Fruit fly (Drosophila melanogaster) whole organism, embryonic: ENCODE data around the gene CG44362.
A peak's percentile ranks its signal among the peaks of the same experiment; 100 is the strongest.

Experiments
- B-H1 ChIP-seq: fragments of 200-800 bp; sonication (Bioruptor generic); IDR thresholded peaks from 3 replicates; pipeline ENCODE4 v1.3.6; 2022; ENCODE audit warnings: missing biosample characterization, missing genetic modification characterization
- CG10321 ChIP-seq: fragments of 200-800 bp; sonication (Bioruptor generic); IDR thresholded peaks from 2 replicates; pipeline ENCODE4 v1.3.6; 2022; ENCODE audit warnings: missing biosample characterization, missing genetic modification characterization
- CG10959 ChIP-seq: fragments of 200-800 bp; sonication (Bioruptor generic); IDR thresholded peaks from 2 replicates; pipeline ENCODE4 v1.3.6; 2022; ENCODE audit warnings: missing biosample characterization, missing genetic modification characterization
- CG11504 ChIP-seq: fragments of 200-800 bp; sonication (Bioruptor generic); optimal IDR thresholded peaks from 3 replicates; lab custom pipeline; 2019; ENCODE audit warnings: missing biosample characterization, mild to moderate bottlenecking, missing genetic modification characterization, moderate library complexity
- CG12104 ChIP-seq: fragments of 200-800 bp; sonication (Bioruptor generic); optimal IDR thresholded peaks from 3 replicates; lab custom pipeline; 2016; ENCODE audit warnings: missing biosample characterization, missing genetic modification characterization
- CG12236 ChIP-seq: fragments of 200-800 bp; sonication (Bioruptor generic); optimal IDR thresholded peaks from 2 replicates; lab custom pipeline; 2016; ENCODE audit warnings: missing biosample characterization, missing genetic modification characterization
- CG12769 ChIP-seq: fragments of 200-800 bp; sonication (Bioruptor generic); optimal IDR thresholded peaks from 2 replicates; lab custom pipeline; 2019; ENCODE audit warnings: missing biosample characterization, mild to moderate bottlenecking, missing genetic modification characterization, moderate library complexity
- CG14014 ChIP-seq: fragments of 200-800 bp; sonication (Bioruptor generic); IDR thresholded peaks from 2 replicates; pipeline ENCODE4 v1.3.6; 2022; ENCODE audit warnings: missing biosample characterization, missing genetic modification characterization
- CG16813 ChIP-seq: fragments of 200-800 bp; sonication (Bioruptor generic); IDR thresholded peaks from 3 replicates; pipeline ENCODE4 v1.3.6; 2022; ENCODE audit warnings: missing biosample characterization, missing genetic modification characterization; ENCODE audit not compliant: partially characterized antibody
- CG2120 ChIP-seq: fragments of 200-800 bp; sonication (Bioruptor generic); optimal IDR thresholded peaks from 3 replicates; lab custom pipeline; 2016; ENCODE audit warnings: missing biosample characterization, missing genetic modification characterization
- CG2712 ChIP-seq: fragments of 200-800 bp; optimal IDR thresholded peaks from 3 replicates; lab custom pipeline; 2019; ENCODE audit warnings: missing biosample characterization, mild to moderate bottlenecking, missing genetic modification characterization, moderate library complexity
- CG30431 ChIP-seq: fragments of 200-800 bp; sonication (Bioruptor generic); optimal IDR thresholded peaks from 2 replicates; lab custom pipeline; 2017; ENCODE audit warnings: missing biosample characterization, missing genetic modification characterization
- CG4404 ChIP-seq: fragments of 200-800 bp; sonication (Bioruptor generic); IDR thresholded peaks from 2 replicates; pipeline ENCODE4 v1.3.6; 2022; ENCODE audit warnings: missing biosample characterization, missing genetic modification characterization
- CG4854 ChIP-seq: fragments of 200-800 bp; sonication (Bioruptor generic); optimal IDR thresholded peaks from 2 replicates; lab custom pipeline; 2016; ENCODE audit warnings: missing biosample characterization, missing genetic modification characterization, inconsistent platforms
- CG8281 ChIP-seq: fragments of 200-800 bp; sonication (Bioruptor generic); optimal IDR thresholded peaks from 2 replicates; lab custom pipeline; 2018; ENCODE audit warnings: missing biosample characterization, mild to moderate bottlenecking, missing genetic modification characterization, moderate library complexity
- CG9727 ChIP-seq: fragments of 200-800 bp; sonication (Bioruptor generic); optimal IDR thresholded peaks from 3 replicates; lab custom pipeline; 2017; ENCODE audit warnings: missing biosample characterization, mild to moderate bottlenecking, missing genetic modification characterization
- ERR ChIP-seq: fragments of 200-800 bp; sonication (Bioruptor generic); optimal IDR thresholded peaks from 2 replicates; lab custom pipeline; 2016; ENCODE audit warnings: missing biosample characterization, missing genetic modification characterization
- Gsc ChIP-seq: fragments of 200-800 bp; sonication (Bioruptor generic); IDR thresholded peaks from 2 replicates; pipeline ENCODE4 v1.3.6; 2022; ENCODE audit warnings: missing biosample characterization, missing genetic modification characterization
- H15 ChIP-seq: fragments of 200-800 bp; sonication (Bioruptor generic); IDR thresholded peaks from 3 replicates; pipeline ENCODE4 v1.3.6; 2022; ENCODE audit warnings: missing biosample characterization, missing genetic modification characterization
- H2.0 ChIP-seq: fragments of 200-800 bp; sonication (Bioruptor generic); IDR thresholded peaks from 2 replicates; pipeline ENCODE4 v1.3.6; 2022; ENCODE audit warnings: missing biosample characterization, missing genetic modification characterization
- HLH4C ChIP-seq: fragments of 200-800 bp; sonication (Bioruptor generic); IDR thresholded peaks from 3 replicates; pipeline ENCODE4 v1.3.6; 2022; ENCODE audit warnings: missing biosample characterization, missing genetic modification characterization; ENCODE audit not compliant: partially characterized antibody
- HLHmδ ChIP-seq: fragments of 200-800 bp; sonication (Bioruptor generic); optimal IDR thresholded peaks from 2 replicates; lab custom pipeline; 2018; ENCODE audit warnings: missing biosample characterization, mild to moderate bottlenecking, missing genetic modification characterization, moderate library complexity
- Jarid2 ChIP-seq: fragments of 200-800 bp; sonication (Bioruptor generic); optimal IDR thresholded peaks from 3 replicates; lab custom pipeline; 2017; ENCODE audit warnings: mild to moderate bottlenecking, missing biosample characterization, missing genetic modification reagents, missing genetic modification characterization
- Med ChIP-seq: fragments of 200-800 bp; sonication (Bioruptor generic); peaks from one replicate; lab custom pipeline; 2016; ENCODE audit warnings: missing biosample characterization, missing genetic modification characterization, mild to moderate bottlenecking, inconsistent platforms, moderate library complexity
- Sox102F ChIP-seq: fragments of 200-800 bp; sonication (Bioruptor generic); optimal IDR thresholded peaks from 2 replicates; lab custom pipeline; 2018; ENCODE audit warnings: missing biosample characterization, mild to moderate bottlenecking, missing genetic modification characterization, moderate library complexity
- Sry-β ChIP-seq: fragments of 200-800 bp; sonication (Bioruptor generic); optimal IDR thresholded peaks from 2 replicates; lab custom pipeline; 2018; ENCODE audit warnings: missing biosample characterization, mild to moderate bottlenecking, missing genetic modification characterization, moderate library complexity
- Stat92E ChIP-seq, 3 experiments: fragments of >200 bp in 2 of 3; fragments of 200-800 bp in 1 of 3; sonication (Bioruptor generic) in 1 of 3; optimal IDR thresholded peaks; 2 replicates each; lab custom pipeline; 2017 to 2019; ENCODE audit warnings: missing biosample characterization in 3 of 3, missing genetic modification characterization in 3 of 3, mild to moderate bottlenecking in 1 of 3, moderate library complexity in 1 of 3
- Xrp1 ChIP-seq: fragments of 200-800 bp; sonication (Bioruptor generic); IDR thresholded peaks from 2 replicates; pipeline ENCODE4 v1.3.6; 2022; ENCODE audit warnings: missing biosample characterization, missing genetic modification characterization
- bigmax ChIP-seq: fragments of 200-800 bp; sonication (Bioruptor generic); optimal IDR thresholded peaks from 2 replicates; lab custom pipeline; 2018; ENCODE audit warnings: missing biosample characterization, mild to moderate bottlenecking, missing genetic modification characterization
- corto ChIP-seq: fragments of 200-800 bp; sonication (Bioruptor generic); optimal IDR thresholded peaks from 2 replicates; lab custom pipeline; 2016; ENCODE audit warnings: missing biosample characterization, mild to moderate bottlenecking, missing genetic modification characterization, moderate library complexity
- crp ChIP-seq, 2 experiments: fragments of 200-800 bp; sonication (Bioruptor generic); optimal IDR thresholded peaks; 2 replicates in 1 of 2; 3 replicates in 1 of 2; lab custom pipeline; 2017; ENCODE audit warnings: missing biosample characterization in 2 of 2, missing genetic modification characterization in 2 of 2, mild to moderate bottlenecking in 1 of 2, moderate library complexity in 1 of 2
- dmrt99B ChIP-seq: fragments of 200-800 bp; sonication (Bioruptor generic); optimal IDR thresholded peaks from 2 replicates; lab custom pipeline; 2018; ENCODE audit warnings: missing biosample characterization, mild to moderate bottlenecking, missing genetic modification characterization, moderate library complexity
- en ChIP-seq: fragments of 200-800 bp; sonication (Bioruptor generic); optimal IDR thresholded peaks from 2 replicates; lab custom pipeline; 2016; ENCODE audit warnings: missing biosample characterization, missing genetic modification characterization
- eve ChIP-seq, 2 experiments: fragments of >200 bp; optimal IDR thresholded peaks; 2 replicates each; lab custom pipeline; 2017; ENCODE audit warnings: missing biosample characterization in 2 of 2, missing genetic modification characterization in 2 of 2
- gsb-n ChIP-seq: fragments of 200-800 bp; sonication (Bioruptor generic); optimal IDR thresholded peaks from 3 replicates; lab custom pipeline; 2018; ENCODE audit warnings: missing biosample characterization, mild to moderate bottlenecking, missing genetic modification characterization
- gt ChIP-seq: fragments of 200-800 bp; sonication (Bioruptor generic); IDR thresholded peaks from 2 replicates; pipeline ENCODE4 v1.3.6; 2022; ENCODE audit warnings: missing biosample characterization, missing genetic modification characterization
- ham ChIP-seq: fragments of 200-800 bp; sonication (Bioruptor generic); IDR thresholded peaks from 2 replicates; pipeline ENCODE4 v1.3.6; 2022; ENCODE audit warnings: missing biosample characterization, missing genetic modification characterization
- hbn ChIP-seq: fragments of 200-800 bp; sonication (Bioruptor generic); IDR thresholded peaks from 2 replicates; pipeline ENCODE4 v1.3.6; 2022; ENCODE audit warnings: missing biosample characterization, missing genetic modification characterization; ENCODE audit not compliant: partially characterized antibody
- insv ChIP-seq, 2 experiments: fragments of 200-800 bp; sonication (Bioruptor generic); optimal IDR thresholded peaks; 3 replicates each; lab custom pipeline; 2016 to 2018; ENCODE audit warnings: missing biosample characterization in 2 of 2, missing genetic modification characterization in 2 of 2
- jumu ChIP-seq: fragments of 200-800 bp; sonication (Bioruptor generic); optimal IDR thresholded peaks from 3 replicates; lab custom pipeline; 2016; ENCODE audit warnings: missing biosample characterization, missing genetic modification characterization
- lmd ChIP-seq: fragments of 200-800 bp; sonication (Bioruptor generic); IDR thresholded peaks from 2 replicates; pipeline ENCODE4 v1.3.6; 2022; ENCODE audit warnings: missing biosample characterization, missing genetic modification characterization
- nau ChIP-seq: fragments of 200-800 bp; sonication (Bioruptor generic); optimal IDR thresholded peaks from 3 replicates; lab custom pipeline; 2017; ENCODE audit warnings: missing biosample characterization, mild to moderate bottlenecking, missing genetic modification characterization, missing genetic modification reagents
- nmo ChIP-seq: fragments of 200-800 bp; sonication (Bioruptor generic); optimal IDR thresholded peaks from 2 replicates; lab custom pipeline; 2018; ENCODE audit warnings: missing biosample characterization, mild to moderate bottlenecking, missing genetic modification characterization, moderate library complexity
- onecut ChIP-seq: fragments of 200-800 bp; sonication (Bioruptor generic); IDR thresholded peaks from 2 replicates; pipeline ENCODE4 v1.3.6; 2022; ENCODE audit warnings: missing biosample characterization, missing genetic modification characterization
- row ChIP-seq: fragments of 200-800 bp; sonication (Bioruptor generic); IDR thresholded peaks from 3 replicates; pipeline ENCODE4 v1.3.6; 2022; ENCODE audit warnings: missing biosample characterization, missing genetic modification characterization
- sima ChIP-seq: fragments of 200-800 bp; sonication (Bioruptor generic); optimal IDR thresholded peaks from 2 replicates; lab custom pipeline; 2016; ENCODE audit warnings: missing biosample characterization, missing genetic modification characterization
- sug ChIP-seq: fragments of 200-800 bp; optimal IDR thresholded peaks from 2 replicates; lab custom pipeline; 2019; ENCODE audit warnings: missing biosample characterization, mild to moderate bottlenecking, missing genetic modification characterization, moderate library complexity
- ttk ChIP-seq: fragments of 200-800 bp; sonication (Bioruptor generic); IDR thresholded peaks from 2 replicates; pipeline ENCODE4 v2.1.2; 2022; ENCODE audit warnings: missing biosample characterization, missing genetic modification characterization
- wdn ChIP-seq: fragments of 200-800 bp; sonication (Bioruptor generic); IDR thresholded peaks from 2 replicates; pipeline ENCODE4 v1.3.6; 2022; ENCODE audit warnings: missing biosample characterization, missing genetic modification characterization
- wek ChIP-seq: fragments of 200-800 bp; sonication (Bioruptor generic); optimal IDR thresholded peaks from 3 replicates; lab custom pipeline; 2018; ENCODE audit warnings: missing biosample characterization, mild to moderate bottlenecking, missing genetic modification characterization, moderate library complexity

The CG44362 gene

dm6 chr3L:11354298-11354757 lies 43.0 kb upstream of the CG44362 start (continued):
- no peak for TF ChIP-seq en (GFP tag; lab: Kevin White, UChicago)
- TF ChIP-seq onecut (GFP tag; lab: Robert Waterston, UW), result peak; percentile 64; the same call in 1 of the 2 replicates
- TF ChIP-seq Stat92E (GFP tag; optimal IDR thresholded peaks at IDR 0.05; lab: Kevin White, UChicago), result no peak
- TF ChIP-seq Sry-β, result peak; percentile 57
- TF ChIP-seq hbn (GFP tag; lab: Robert Waterston, UW), result no peak
- TF ChIP-seq insv (GFP tag; optimal IDR thresholded peaks at IDR 0.05; lab: Kevin White, UChicago), result peak in 1 of 2 experiments; percentile 36
- peak; percentile 92 for TF ChIP-seq nau (GFP tag; lab: Kevin White, UChicago)
- peak; percentile 53; the same call in 1 of the 3 replicates for TF ChIP-seq B-H1 (GFP tag; lab: Robert Waterston, UW)
- peak in 1 of 2 experiments; percentile 68 for TF ChIP-seq eve (GFP tag; optimal IDR thresholded peaks at IDR 0.05; lab: Kevin White, UChicago)
- TF ChIP-seq CG30431, result peak; percentile 10
- peak; percentile 76 for TF ChIP-seq CG12236 (GFP tag; lab: Kevin White, UChicago)
- TF ChIP-seq HLHmδ (GFP tag; lab: Kevin White, UChicago), result no peak
- TF ChIP-seq CG10321 (GFP tag; lab: Robert Waterston, UW), result no peak
- TF ChIP-seq lmd (GFP tag; lab: Robert Waterston, UW), result no peak
- no peak for TF ChIP-seq CG4404 (GFP tag; lab: Robert Waterston, UW)
- TF ChIP-seq crp (GFP tag; optimal IDR thresholded peaks at IDR 0.05; lab: Kevin White, UChicago), result peak in 1 of 2 experiments; percentile 15
- peak; percentile 42; the same call in 1 of the 2 replicates for TF ChIP-seq ham (GFP tag; lab: Robert Waterston, UW)
- TF ChIP-seq jumu (GFP tag; lab: Kevin White, UChicago), result no peak
- TF ChIP-seq CG11504 (tag; lab: Kevin White, UChicago), result peak; percentile 72
- no peak for TF ChIP-seq CG10959 (GFP tag; lab: Robert Waterston, UW)
- TF ChIP-seq CG16813 (GFP tag; lab: Robert Waterston, UW), result no peak
- peak; percentile 50; the same call in 1 of the 2 replicates for TF ChIP-seq CG14014 (GFP tag; lab: Robert Waterston, UW)
- TF ChIP-seq HLH4C (GFP tag; lab: Robert Waterston, UW), result no peak
- TF ChIP-seq CG2712 (tag; lab: Kevin White, UChicago), result peak; percentile 71
- TF ChIP-seq Med (GFP tag; lab: Kevin White, UChicago), result peak; percentile 90
- peak; percentile 80 for TF ChIP-seq gsb-n (tag; lab: Kevin White, UChicago)
- no peak for TF ChIP-seq row
- TF ChIP-seq wek (GFP tag; lab: Kevin White, UChicago), result peak; percentile 84
- TF ChIP-seq H15 (GFP tag; lab: Robert Waterston, UW), result no peak
- TF ChIP-seq wdn (GFP tag; lab: Robert Waterston, UW), result peak; percentile 35; the same call in 1 of the 2 replicates
- peak; percentile 20 for TF ChIP-seq ERR (GFP tag; lab: Kevin White, UChicago)
- TF ChIP-seq Jarid2, result peak; percentile 62
- peak; percentile 76 for TF ChIP-seq Sox102F (GFP tag; lab: Kevin White, UChicago)
- TF ChIP-seq nmo (GFP tag; lab: Kevin White, UChicago), result peak; percentile 32
- no peak for TF ChIP-seq corto (GFP tag; lab: Kevin White, UChicago)
- peak; percentile 70 for TF ChIP-seq CG4854 (GFP tag; lab: Kevin White, UChicago)
- TF ChIP-seq CG12104 (GFP tag; lab: Kevin White, UChicago), result peak; percentile 56
- TF ChIP-seq Gsc (GFP tag; lab: Robert Waterston, UW), result no peak
- peak; percentile 66 for TF ChIP-seq CG8281 (tag; lab: Kevin White, UChicago)
- peak; percentile 60 for TF ChIP-seq bigmax (GFP tag; lab: Kevin White, UChicago)
- TF ChIP-seq gt (GFP tag; lab: Robert Waterston, UW), result no peak
- TF ChIP-seq sima (GFP tag; lab: Kevin White, UChicago), result no peak
- TF ChIP-seq ttk (GFP tag; lab: Robert Waterston, UW), result peak; percentile 9; the same call in 1 of the 2 replicates
- peak; percentile 82 for TF ChIP-seq sug (tag; lab: Kevin White, UChicago)
- TF ChIP-seq CG12769 (tag; lab: Kevin White, UChicago), result peak; percentile 75
- TF ChIP-seq dmrt99B (tag; lab: Kevin White, UChicago), result peak; percentile 73
- no peak for TF ChIP-seq H2.0 (GFP tag; lab: Robert Waterston, UW)
- TF ChIP-seq Xrp1 (GFP tag; lab: Robert Waterston, UW), result peak; percentile 78
- TF ChIP-seq CG9727, result peak; percentile 88
- peak; percentile 43 for TF ChIP-seq CG2120 (GFP tag; lab: Kevin White, UChicago)
